Fruit fly (Drosophila melanogaster) S2 (cell line): ENCODE results near the gene eIF2alpha.

Experiments used
- CG8478 ChIP-seq: fragments of >200 bp; optimal IDR thresholded peaks from 2 replicates; lab custom pipeline; 2018
- CTCF ChIP-seq, 2 experiments: fragments of >200 bp; optimal IDR thresholded peaks; 2 replicates each; lab custom pipeline; 2018

DNA sequence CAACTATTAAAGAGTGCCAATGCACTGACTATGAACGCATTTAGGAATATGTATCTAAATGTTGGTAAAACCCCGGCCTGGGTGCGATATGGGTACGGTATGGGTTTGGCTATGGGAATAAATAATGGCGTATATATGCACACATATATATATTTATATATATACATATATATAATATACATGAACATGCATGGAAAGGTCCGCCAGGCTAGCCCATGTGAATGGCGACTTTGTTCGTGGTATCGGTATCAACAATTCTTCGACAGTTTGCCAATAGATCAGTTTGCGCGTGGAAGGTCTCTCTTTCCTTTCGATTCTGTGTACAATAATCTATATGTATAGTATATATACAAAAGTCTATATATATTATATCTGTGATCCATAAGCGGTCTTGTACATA is 41.6 kb downstream of the eIF2alpha start, which contains the start of gene CG4301:
- TF ChIP-seq CTCF (optimal IDR thresholded peaks at IDR 0.05; lab: Kevin White, UChicago) (no peak), CG8478 (lab: Kevin White, UChicago) (no peak)
